Worm (Caenorhabditis elegans) whole organism, early embryonic: Measurements from ENCODE around the gene T16G1.3.

Source experiments
- B0310.2 ChIP-seq: sonication (generic microtip); optimal IDR thresholded peaks from 2 replicates; lab custom pipeline; 2016; ENCODE audit warnings: mild to moderate bottlenecking, missing genetic modification characterization, missing compliant biosample characterization
- F13C5.2 ChIP-seq: sonication (generic microtip); optimal IDR thresholded peaks from 2 replicates; lab custom pipeline; 2017; ENCODE audit warnings: mild to moderate bottlenecking, missing genetic modification characterization, inconsistent platforms, missing compliant biosample characterization
- aly-1 ChIP-seq: sonication (generic microtip); optimal IDR thresholded peaks from 2 replicates; lab custom pipeline; 2016; ENCODE audit warnings: missing genetic modification characterization, missing compliant biosample characterization
- ama-1 ChIP-seq: fragments of 150-350 bp; optimal IDR thresholded peaks from 2 replicates; lab custom pipeline; 2014
- ceh-13 ChIP-seq: fragments of 200-800 bp; sonication (Bioruptor generic); optimal IDR thresholded peaks from 2 replicates; lab custom pipeline; 2018; ENCODE audit warnings: mild to moderate bottlenecking, missing genetic modification characterization, missing compliant biosample characterization
- ceh-36 ChIP-seq: sonication (generic microtip); optimal IDR thresholded peaks from 2 replicates; lab custom pipeline; 2016; ENCODE audit warnings: missing genetic modification characterization, inconsistent platforms, missing compliant biosample characterization
- ets-7 ChIP-seq: sonication (generic microtip); optimal IDR thresholded peaks from 2 replicates; lab custom pipeline; 2016; ENCODE audit warnings: missing genotype, missing genetic modification characterization, missing compliant biosample characterization
- flt-1 ChIP-seq: fragments of 200-800 bp; sonication (Bioruptor generic); IDR thresholded peaks from 2 replicates; pipeline ENCODE4 v1.3.6; 2022; ENCODE audit warnings: missing genetic modification characterization, missing compliant biosample characterization
- hmbx-1 ChIP-seq: sonication (generic microtip); optimal IDR thresholded peaks from 2 replicates; lab custom pipeline; 2016; ENCODE audit warnings: mild to moderate bottlenecking, missing genetic modification characterization, missing compliant biosample characterization
- hmg-4 ChIP-seq: fragments of 200-800 bp; sonication (Bioruptor generic); optimal IDR thresholded peaks from 2 replicates; lab custom pipeline; 2018; ENCODE audit warnings: mild to moderate bottlenecking, missing genetic modification characterization, missing compliant biosample characterization
- hnd-1 ChIP-seq: sonication (generic microtip); optimal IDR thresholded peaks from 2 replicates; lab custom pipeline; 2016; ENCODE audit warnings: missing genetic modification characterization, missing compliant biosample characterization
- pes-1 ChIP-seq: fragments of 200-800 bp; sonication (Bioruptor generic); IDR thresholded peaks from 2 replicates; pipeline ENCODE4 v1.3.6; 2022; ENCODE audit warnings: missing genetic modification reagents, missing genetic modification characterization, missing compliant biosample characterization
- scrt-1 ChIP-seq: fragments of 200-800 bp; sonication (Bioruptor generic); IDR thresholded peaks from 2 replicates; pipeline ENCODE4 v1.3.6; 2022; ENCODE audit warnings: missing genetic modification characterization, missing compliant biosample characterization
- sea-1 ChIP-seq: fragments of 200-800 bp; sonication (Bioruptor generic); conservative IDR thresholded peaks from 2 replicates; pipeline ENCODE4 v1.3.6; 2022; ENCODE audit warnings: missing genetic modification characterization, missing compliant biosample characterization
- tbx-11 ChIP-seq: fragments of 200-800 bp; sonication (Bioruptor generic); IDR thresholded peaks from 2 replicates; pipeline ENCODE4 v1.3.6; 2022; ENCODE audit warnings: missing genetic modification characterization, missing compliant biosample characterization
- tbx-37 ChIP-seq: fragments of 200-800 bp; sonication (Bioruptor generic); conservative IDR thresholded peaks from 2 replicates; pipeline ENCODE4 v1.3.6; 2022; ENCODE audit warnings: missing genetic modification reagents, missing genetic modification characterization, missing compliant biosample characterization
- tra-4 ChIP-seq: sonication (generic microtip); optimal IDR thresholded peaks from 2 replicates; lab custom pipeline; 2017; ENCODE audit warnings: missing genetic modification characterization, missing compliant biosample characterization

Gene T16G1.3

DNA sequence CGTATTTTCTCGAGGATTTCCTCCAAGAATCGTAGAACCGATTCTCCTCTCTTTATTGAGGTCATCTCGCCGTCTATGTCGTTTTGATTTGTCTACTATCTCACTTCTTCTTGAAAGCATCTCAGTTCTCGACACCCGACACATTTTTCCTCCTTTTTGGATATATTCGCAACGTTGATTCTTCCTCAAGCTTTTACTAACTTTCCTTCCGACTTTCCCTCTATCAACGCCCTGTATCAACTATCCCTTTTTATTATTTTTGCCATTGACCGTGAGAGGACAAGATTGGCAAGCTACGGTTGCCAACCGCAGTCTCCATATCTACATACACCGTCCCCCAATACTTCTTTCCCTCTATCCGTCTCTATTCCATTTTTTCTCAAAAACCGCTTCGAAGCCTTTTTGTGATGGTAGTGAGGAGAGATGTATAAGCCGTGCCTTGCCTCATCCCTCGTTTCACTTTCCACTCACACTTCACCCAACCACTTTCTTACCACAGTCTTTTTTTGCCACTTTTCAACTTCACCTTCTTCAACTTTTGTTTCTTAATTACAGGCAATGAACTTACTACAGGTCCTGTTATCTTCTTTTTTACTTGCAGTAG is 15.1 kb downstream of the T16G1.3 start, which contains the start of gene T16G1.2:
T16G1.2 (plus strand) TSS at position 554 of the 604 bp plus-strand sequence.
- TF ChIP-seq hmbx-1 (tag; lab: Kevin White, UChicago) (no peak), ceh-13 (no peak), ets-7 (tag; lab: Kevin White, UChicago) (no peak), ama-1 (lab: Kevin White, UChicago) (no peak), tbx-11 (GFP tag; lab: Robert Waterston, UW) (no peak), F13C5.2 (no peak), pes-1 (GFP tag; lab: Robert Waterston, UW) (no peak), sea-1 (GFP tag; lab: Robert Waterston, UW) (no peak), tbx-37 (GFP tag; lab: Robert Waterston, UW) (no peak), flt-1 (GFP tag; lab: Robert Waterston, UW) (no peak), tra-4 (tag; lab: Kevin White, UChicago) (no peak), ceh-36 (tag; lab: Kevin White, UChicago) (no peak), hnd-1 (tag; lab: Kevin White, UChicago) (no peak)

DNA sequence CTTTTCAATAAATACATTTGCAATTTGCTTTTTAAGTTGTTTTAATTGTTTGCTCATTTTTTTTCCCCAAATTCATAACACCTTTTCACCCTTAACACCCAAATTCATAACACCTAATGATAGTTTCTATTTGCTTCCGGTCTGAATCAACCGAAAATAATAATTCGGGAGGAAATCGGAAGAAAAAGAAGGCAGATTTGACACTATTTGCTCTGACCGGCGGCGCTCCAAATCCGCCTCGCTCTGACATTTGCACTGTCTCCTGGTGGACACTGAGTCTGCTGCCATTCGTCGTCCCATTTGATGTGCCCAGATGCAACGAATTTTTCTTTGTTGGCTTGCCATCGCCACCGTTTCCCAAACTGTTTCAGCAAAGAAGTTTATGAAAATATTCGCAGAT is 20.0 kb downstream of the T16G1.3 start, which contains the start of gene pqn-67:
pqn-67 (plus strand) TSS at position 301 of the 400 bp plus-strand sequence.
- TF ChIP-seq sea-1 (GFP tag; lab: Robert Waterston, UW): no peak
- no peak for TF ChIP-seq ceh-13
- no peak for TF ChIP-seq tra-4 (tag; lab: Kevin White, UChicago)

DNA sequence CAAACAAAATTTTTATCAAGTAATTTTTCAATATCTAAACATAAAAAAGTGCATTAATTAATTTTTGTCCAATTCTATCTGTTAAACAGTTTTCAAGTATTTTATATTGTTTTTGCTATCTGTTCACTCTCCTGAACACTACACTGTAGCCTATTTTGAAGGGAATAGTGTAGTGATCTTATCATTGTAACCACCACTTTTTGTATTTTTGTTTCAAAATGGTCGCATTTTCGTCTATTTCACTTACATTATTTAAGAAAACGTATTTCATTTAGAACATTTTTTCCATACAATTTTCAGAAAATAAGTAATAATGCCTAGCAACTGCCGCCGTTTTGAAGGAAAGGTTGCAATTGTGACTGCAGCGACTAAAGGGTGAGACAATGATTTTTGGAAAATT is 21.8 kb downstream of the T16G1.3 start, which contains the start of gene dhrs-4:
dhrs-4 (plus strand) TSS at position 301 of the 400 bp plus-strand sequence.
- TF ChIP-seq tbx-11 (GFP tag; lab: Robert Waterston, UW) (no peak), ets-7 (tag; lab: Kevin White, UChicago) (no peak), ama-1 (lab: Kevin White, UChicago) (no peak), tra-4 (tag; lab: Kevin White, UChicago) (no peak), tbx-37 (GFP tag; lab: Robert Waterston, UW) (no peak), aly-1 (no peak), B0310.2 (no peak), ceh-13 (no peak), ceh-36 (tag; lab: Kevin White, UChicago) (no peak), scrt-1 (GFP tag; lab: Robert Waterston, UW) (no peak), hnd-1 (tag; lab: Kevin White, UChicago) (no peak), pes-1 (GFP tag; lab: Robert Waterston, UW) (no peak), sea-1 (GFP tag; lab: Robert Waterston, UW) (no peak), hmbx-1 (tag; lab: Kevin White, UChicago) (no peak)

DNA sequence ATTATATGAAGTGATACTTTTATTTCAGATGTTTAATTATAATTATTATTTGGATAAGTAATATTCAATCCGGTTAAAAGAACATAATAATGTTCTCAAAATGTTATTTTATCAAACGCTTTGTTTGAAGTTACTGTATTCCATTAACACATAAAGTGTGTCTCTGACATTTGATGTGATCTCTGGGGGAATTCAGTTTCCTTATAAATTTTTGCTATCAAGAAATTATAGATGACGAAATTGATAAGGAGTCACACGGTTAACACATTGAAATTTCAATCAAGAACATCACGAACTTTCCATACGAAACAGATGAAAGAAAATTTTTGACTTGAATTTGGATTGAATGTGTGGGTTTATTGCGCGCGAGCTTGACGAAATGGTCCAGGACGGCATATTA is 22.4 kb downstream of the T16G1.3 start:
- no peak for TF ChIP-seq F13C5.2

DNA sequence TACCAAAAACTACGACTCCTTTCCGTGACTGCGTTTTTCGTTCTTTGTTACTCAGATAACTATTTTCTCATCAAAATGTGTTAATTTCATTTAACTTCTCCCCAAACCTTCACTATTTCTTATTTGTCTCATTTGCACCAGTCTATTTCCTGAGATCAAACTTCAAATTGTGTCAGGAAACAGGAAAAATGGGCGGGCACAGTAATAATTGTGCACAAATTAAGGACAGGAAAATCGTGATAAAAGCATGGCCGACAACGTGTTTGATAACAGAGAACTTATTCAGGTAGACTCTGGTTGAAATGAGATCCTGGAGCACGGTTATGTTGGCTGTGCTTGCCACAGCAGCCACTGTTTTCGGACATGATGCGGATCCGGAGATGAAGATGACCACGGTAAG is 24.4 kb downstream of the T16G1.3 start, which contains the start of gene lipl-1:
lipl-1 (plus strand) TSS at position 282 of the 400 bp plus-strand sequence.
- TF ChIP-seq ceh-36 (tag; lab: Kevin White, UChicago) (no peak), tra-4 (tag; lab: Kevin White, UChicago) (no peak), ama-1 (lab: Kevin White, UChicago) (no peak), sea-1 (GFP tag; lab: Robert Waterston, UW) (no peak), flt-1 (GFP tag; lab: Robert Waterston, UW) (no peak), aly-1 (no peak), B0310.2 (no peak)

DNA sequence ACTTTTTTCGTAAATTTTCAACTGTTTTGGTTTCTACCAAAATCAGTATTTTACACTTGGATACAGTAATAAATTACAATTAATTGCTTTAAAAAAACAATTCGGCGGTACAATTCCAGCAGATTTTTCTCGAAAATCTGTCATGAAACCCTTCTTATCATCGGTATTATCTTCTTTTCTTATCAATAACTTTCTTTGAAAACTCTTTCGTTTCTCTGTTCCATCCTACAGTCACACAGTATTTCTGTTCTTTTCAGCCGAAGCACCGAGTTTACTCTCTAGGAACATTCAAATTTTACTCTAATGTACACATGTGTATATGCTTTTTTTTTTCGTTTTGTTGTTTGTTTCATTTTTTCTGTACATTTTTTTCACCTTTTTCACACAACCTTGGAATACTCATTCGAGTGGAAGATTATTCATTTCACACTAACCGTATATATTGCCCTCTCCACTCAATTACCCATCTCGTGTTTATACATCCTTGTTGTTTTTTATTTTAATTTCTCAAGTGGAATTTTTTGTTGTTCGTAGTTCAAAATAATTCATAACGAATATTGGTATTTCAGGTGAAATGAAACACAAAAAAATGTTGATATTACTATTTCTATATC is 34.5 kb downstream of the T16G1.3 start, which contains the start of gene nid-1:
nid-1 (plus strand) TSS at position 564 of the 614 bp plus-strand sequence.
- TF ChIP-seq ama-1 (lab: Kevin White, UChicago): no peak
- no peak for TF ChIP-seq tra-4 (tag; lab: Kevin White, UChicago)

DNA sequence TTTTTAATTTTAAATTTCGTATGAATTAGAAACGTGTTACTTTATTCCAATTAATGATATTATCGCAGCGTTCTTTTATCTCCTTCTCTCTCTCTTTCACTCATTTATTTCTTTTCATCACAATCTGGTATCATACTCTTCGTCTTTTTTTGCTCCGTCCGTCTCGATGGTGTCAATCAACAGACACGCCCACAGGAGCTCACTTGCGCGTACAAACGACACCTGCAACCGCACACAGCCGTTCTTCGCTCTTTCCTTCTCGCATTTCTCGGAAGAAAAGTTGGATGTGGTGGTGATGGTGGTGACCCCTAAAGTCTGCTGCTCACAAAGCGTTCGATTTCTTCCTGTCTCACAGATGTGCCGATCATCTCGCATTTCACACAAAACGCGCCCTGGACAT is 35.5 kb downstream of the T16G1.3 start:
- TF ChIP-seq hmbx-1 (tag; lab: Kevin White, UChicago): no peak
- peak; percentile 8 for TF ChIP-seq hmg-4 (GFP tag; lab: Kevin White, UChicago)

DNA sequence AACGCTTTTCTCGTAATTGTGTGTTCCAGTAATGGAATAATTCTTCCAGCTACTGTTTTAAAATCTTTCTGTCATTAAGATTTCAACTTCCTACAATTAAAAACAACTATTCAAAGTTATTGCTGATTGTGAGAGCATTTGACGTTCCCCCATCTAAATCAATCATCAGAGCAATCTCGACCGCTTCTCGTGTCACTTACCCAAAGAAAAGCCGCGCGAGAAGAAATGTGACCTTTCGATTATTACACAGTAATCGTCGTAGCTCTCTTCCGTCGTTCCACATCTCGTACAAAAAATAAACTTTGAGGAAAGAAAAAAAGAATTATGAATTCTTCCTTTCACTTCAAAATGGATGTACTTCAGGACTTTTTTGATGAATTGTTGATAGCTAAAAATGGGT is 36.7 kb downstream of the T16G1.3 start:
- TF ChIP-seq tbx-37 (GFP tag; lab: Robert Waterston, UW): no peak
- TF ChIP-seq ceh-13: no peak
- no peak for TF ChIP-seq flt-1 (GFP tag; lab: Robert Waterston, UW)
- no peak for TF ChIP-seq aly-1
- TF ChIP-seq ets-7 (tag; lab: Kevin White, UChicago): no peak
- TF ChIP-seq sea-1 (GFP tag; lab: Robert Waterston, UW): no peak
- TF ChIP-seq scrt-1 (GFP tag; lab: Robert Waterston, UW): no peak
- TF ChIP-seq hnd-1 (tag; lab: Kevin White, UChicago): no peak
- no peak for TF ChIP-seq pes-1 (GFP tag; lab: Robert Waterston, UW)
- no peak for TF ChIP-seq ama-1 (lab: Kevin White, UChicago)
- TF ChIP-seq ceh-36 (tag; lab: Kevin White, UChicago): no peak
- no peak for TF ChIP-seq tbx-11 (GFP tag; lab: Robert Waterston, UW)
- no peak for TF ChIP-seq hmbx-1 (tag; lab: Kevin White, UChicago)
- no peak for TF ChIP-seq F13C5.2
- TF ChIP-seq B0310.2: no peak
- no peak for TF ChIP-seq hmg-4 (GFP tag; lab: Kevin White, UChicago)
